Fruit fly (Drosophila melanogaster): ENCODE results near the gene Coq3.

The Coq3 gene

DNA sequence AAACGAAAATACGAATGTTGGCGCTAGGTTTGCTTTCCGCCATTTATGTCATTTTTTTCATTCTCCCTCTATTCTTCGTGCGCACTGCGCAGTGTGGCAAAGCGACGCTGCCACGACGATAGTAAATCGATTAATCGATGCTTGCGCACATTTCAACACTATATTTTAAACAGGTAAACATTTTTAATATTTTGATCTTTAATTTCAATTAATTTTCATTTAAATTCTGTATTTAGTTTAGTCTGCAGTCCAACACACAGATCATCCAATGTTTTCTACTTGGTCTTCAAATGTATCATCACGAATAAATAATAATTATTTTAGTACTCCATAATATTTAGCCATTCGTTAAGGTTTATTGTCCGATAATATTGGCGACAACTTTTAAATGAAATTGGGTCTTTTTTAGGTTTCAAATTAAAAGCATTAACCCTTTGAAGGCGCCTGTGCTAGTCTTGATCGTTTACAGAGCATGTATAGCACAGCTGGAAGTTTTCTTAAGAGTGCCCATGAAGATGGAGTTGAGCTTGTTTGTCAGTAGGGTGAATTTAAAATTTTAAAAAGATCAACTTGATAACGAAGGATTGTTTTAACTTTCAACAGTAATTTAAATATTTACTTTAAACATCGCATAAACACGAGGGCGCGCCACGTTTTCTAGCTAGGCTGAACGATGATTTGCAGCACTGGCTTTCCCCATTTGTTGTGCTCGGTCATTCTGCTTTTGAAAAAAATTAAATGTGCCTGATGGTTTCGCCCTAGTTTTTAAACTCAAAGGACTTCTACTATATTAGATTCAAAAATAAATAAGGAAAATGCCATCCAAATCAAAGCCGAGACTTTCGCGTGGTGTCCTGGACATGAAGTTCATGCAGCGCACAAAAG is 2.0 kb downstream of the Coq3 start, which contains the start of the genes Mpp6 and E2f2 (continued):
- TF ChIP-seq CG1647 (GFP tag; optimal IDR thresholded peaks at IDR 0.05) (no peak), disco-r (GFP tag; optimal IDR thresholded peaks at IDR 0.05) (no peak), CG9215 (GFP tag; IDR thresholded peaks at IDR 0.05) (no peak), ap (GFP tag; IDR thresholded peaks at IDR 0.05) (no peak), her (GFP tag; optimal IDR thresholded peaks at IDR 0.05) (no peak), NfI (GFP tag; optimal IDR thresholded peaks at IDR 0.05) (peak; percentile 57), Mrtf (GFP tag; IDR thresholded peaks at IDR 0.05) (no peak), stc (GFP tag; IDR thresholded peaks at IDR 0.05) (no peak), YL-1 (GFP tag; optimal IDR thresholded peaks at IDR 0.05) (peak; percentile 68), CG17385 (GFP tag; optimal IDR thresholded peaks at IDR 0.05) (peak; percentile 4), fru (optimal IDR thresholded peaks at IDR 0.05) (no peak), knrl (GFP tag; IDR thresholded peaks at IDR 0.05; ENCODE audit: partially characterized antibody) (peak; percentile 84), croc (GFP tag; conservative IDR thresholded peaks at IDR 0.05) (no peak), Hr78 (GFP tag; optimal IDR thresholded peaks at IDR 0.05) (no peak), Nf-YC (tag; optimal IDR thresholded peaks at IDR 0.05) (no peak), gcm2 (GFP tag; optimal IDR thresholded peaks at IDR 0.05) (no peak), slou (GFP tag; optimal IDR thresholded peaks at IDR 0.05) (no peak), Pdp1 (GFP tag; optimal IDR thresholded peaks at IDR 0.05) (peak in 1 of 2 experiments; percentile 16), chinmo (GFP tag; IDR thresholded peaks at IDR 0.05; ENCODE audit: partially characterized antibody) (peak; percentile 80; the same call in 2 of the 4 replicates), CG31441 (GFP tag; IDR thresholded peaks at IDR 0.05) (no peak), HLH54F (GFP tag; optimal IDR thresholded peaks at IDR 0.05) (peak; percentile 25), Sox100B (GFP tag; optimal IDR thresholded peaks at IDR 0.05) (peak; percentile 36), Sry-δ (GFP tag; optimal IDR thresholded peaks at IDR 0.05) (peak; percentile 59), gem (tag; optimal IDR thresholded peaks at IDR 0.05) (no peak), run (tag; optimal IDR thresholded peaks at IDR 0.05) (no peak), CG10267 (tag; optimal IDR thresholded peaks at IDR 0.05) (peak; percentile 95), CG33213 (GFP tag; optimal IDR thresholded peaks at IDR 0.05) (no peak), Vsx1 (GFP tag; optimal IDR thresholded peaks at IDR 0.05) (no peak), fd96Cb (tag; optimal IDR thresholded peaks at IDR 0.05) (no peak), CG15479 (GFP tag; optimal IDR thresholded peaks at IDR 0.05) (no peak), CG13424 (tag; optimal IDR thresholded peaks at IDR 0.05) (no peak), bcd (GFP tag; optimal IDR thresholded peaks at IDR 0.05) (peak; percentile 28), lab (GFP tag; optimal IDR thresholded peaks at IDR 0.05) (no peak), crp (GFP tag; optimal IDR thresholded peaks at IDR 0.05) (peak in 1 of 2 experiments; percentile 24), CG18619 (GFP tag; optimal IDR thresholded peaks at IDR 0.05) (peak; percentile 36), exex (tag; optimal IDR thresholded peaks at IDR 0.05) (no peak), peb (GFP tag; IDR thresholded peaks at IDR 0.05) (no peak), Dref (GFP tag; IDR thresholded peaks at IDR 0.05) (peak; percentile 87), CG13775 (GFP tag; optimal IDR thresholded peaks at IDR 0.05) (no peak), pfk (GFP tag; optimal IDR thresholded peaks at IDR 0.05) (no peak), CG15514 (GFP tag; optimal IDR thresholded peaks at IDR 0.05) (peak; percentile 55), CG8359 (GFP tag; optimal IDR thresholded peaks at IDR 0.05; ENCODE audit: borderline replicate concordance) (no peak), ems (GFP tag; optimal IDR thresholded peaks at IDR 0.05) (no peak), wor (GFP tag; IDR thresholded peaks at IDR 0.05) (no peak), jing (GFP tag; optimal IDR thresholded peaks at IDR 0.05) (no peak), CG34224 (GFP tag; IDR thresholded peaks at IDR 0.05; ENCODE audit: partially characterized antibody) (peak; percentile 68), CG10462 (GFP tag; optimal IDR thresholded peaks at IDR 0.05) (no peak), dpn (GFP tag; optimal IDR thresholded peaks at IDR 0.05) (peak; percentile 27 to 45)

All from whole organism, embryonic.